Worm (Caenorhabditis elegans): ENCODE data around the gene clec-265.

The clec-265 gene

DNA sequence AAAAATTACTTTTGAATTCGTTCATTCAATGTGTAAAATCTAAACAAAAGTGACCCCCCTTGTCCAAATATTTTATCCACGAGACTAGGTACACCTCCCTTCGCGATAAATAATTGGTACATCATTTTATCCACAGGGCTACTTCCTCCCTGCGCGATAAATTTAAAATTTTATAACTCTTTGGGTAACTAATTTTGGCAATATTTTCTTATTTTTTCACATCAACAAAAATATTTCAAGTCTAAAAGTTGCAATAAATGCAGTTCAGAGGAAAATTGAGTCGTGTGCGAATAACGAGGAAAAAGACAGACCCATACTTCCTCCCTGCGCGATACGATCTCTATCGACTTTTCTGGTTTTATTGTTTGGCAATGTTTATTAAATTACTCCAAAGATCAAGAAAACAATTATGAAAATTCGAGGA, 34.6 kb upstream of the clec-265 start (continued):
- no peak for TF ChIP-seq B0019.2 (GFP tag; conservative IDR thresholded peaks at IDR 0.05)
- peak; percentile 34 for TF ChIP-seq snpc-1.1 (tag; optimal IDR thresholded peaks at IDR 0.05; ENCODE audit: insufficient read depth)
- TF ChIP-seq efl-1 (GFP tag; optimal IDR thresholded peaks at IDR 0.05), result no peak
- peak; percentile 99 for TF ChIP-seq ztf-26 (tag; optimal IDR thresholded peaks at IDR 0.05)
- no peak; the same call in 1 of the 2 replicates for TF ChIP-seq madf-8 (GFP tag; conservative IDR thresholded peaks at IDR 0.05)
- TF ChIP-seq him-1 (tag; optimal IDR thresholded peaks at IDR 0.05), result peak; percentile 10
- TF ChIP-seq nfya-2 (GFP tag; IDR thresholded peaks at IDR 0.05), result no peak
- TF ChIP-seq ceh-58 (GFP tag; IDR thresholded peaks at IDR 0.05), result 0 out of 2 replicates have a peak, but pooled peaks have one; percentile 75
- TF ChIP-seq pbrm-1 (GFP tag; IDR thresholded peaks at IDR 0.05), result peak; percentile 89
- peak; percentile 35 for TF ChIP-seq attf-5 (GFP tag; optimal IDR thresholded peaks at IDR 0.05)
- TF ChIP-seq ztf-18 (tag; optimal IDR thresholded peaks at IDR 0.05), result peak; percentile 70
- peak; percentile 100 for TF ChIP-seq lin-40 (tag; optimal IDR thresholded peaks at IDR 0.05)
- peak; percentile 35 for TF ChIP-seq rpc-1 (optimal IDR thresholded peaks at IDR 0.05)
- TF ChIP-seq rpc-1 (tag; optimal IDR thresholded peaks at IDR 0.05), result no peak
- peak; percentile 87 for TF ChIP-seq ceh-79 (tag; optimal IDR thresholded peaks at IDR 0.05)
- TF ChIP-seq unc-62 (GFP tag; optimal IDR thresholded peaks at IDR 0.05), result no peak
- no peak for TF ChIP-seq athp-1 (tag; optimal IDR thresholded peaks at IDR 0.05)
- peak; percentile 86 for TF ChIP-seq ztf-6 (GFP tag; IDR thresholded peaks at IDR 0.05)
- 0 out of 2 replicates have a peak, but pooled peaks have one; percentile 55 for TF ChIP-seq Y95B8A.8 (GFP tag; IDR thresholded peaks at IDR 0.05)
- TF ChIP-seq bed-2 (GFP tag; IDR thresholded peaks at IDR 0.05), result 0 out of 2 replicates have a peak, but pooled peaks have one; percentile 41
- TF ChIP-seq F55B11.4 (tag; optimal IDR thresholded peaks at IDR 0.05; ENCODE audit: borderline replicate concordance, insufficient read depth), result no peak
- peak; percentile 96 for TF ChIP-seq madf-10 (tag; optimal IDR thresholded peaks at IDR 0.05)
- peak; percentile 97 for TF ChIP-seq Y53G8AR.9 (GFP tag; conservative IDR thresholded peaks at IDR 0.05)
- TF ChIP-seq ZK185.1 (tag; optimal IDR thresholded peaks at IDR 0.05; ENCODE audit: poor library complexity, severe bottlenecking), result peak; percentile 99
- TF ChIP-seq hlh-26 (GFP tag; conservative IDR thresholded peaks at IDR 0.05), result no peak
- TF ChIP-seq lin-35 (GFP tag; optimal IDR thresholded peaks at IDR 0.05), result peak in 2 of 3 experiments; percentile 89 to 98
- no peak for TF ChIP-seq zim-3 (tag; optimal IDR thresholded peaks at IDR 0.05)
- TF ChIP-seq nhr-27 (tag; optimal IDR thresholded peaks at IDR 0.05), result peak; percentile 87
- no peak for TF ChIP-seq madf-6 (GFP tag; IDR thresholded peaks at IDR 0.05)
- TF ChIP-seq hlh-12 (tag; optimal IDR thresholded peaks at IDR 0.05), result no peak
- peak; percentile 97 for TF ChIP-seq rcor-1 (GFP tag; IDR thresholded peaks at IDR 0.05)
- no peak for TF ChIP-seq bed-1 (GFP tag; IDR thresholded peaks at IDR 0.05)
- peak; percentile 97 for TF ChIP-seq hmg-20 (GFP tag; IDR thresholded peaks at IDR 0.05)
- peak; percentile 65 for TF ChIP-seq snpc-3.4 (tag; optimal IDR thresholded peaks at IDR 0.05)
- TF ChIP-seq F49E8.2 (tag; optimal IDR thresholded peaks at IDR 0.05; ENCODE audit: insufficient read depth), result no peak
- peak; percentile 97 for TF ChIP-seq atf-7 (tag; optimal IDR thresholded peaks at IDR 0.05)
- peak; percentile 58; the same call in 1 of the 2 replicates for TF ChIP-seq ceh-40 (GFP tag; IDR thresholded peaks at IDR 0.05)
- peak; percentile 81 for TF ChIP-seq ets-4 (GFP tag; optimal IDR thresholded peaks at IDR 0.05)
- no peak for TF ChIP-seq Y79H2A.3 (GFP tag; conservative IDR thresholded peaks at IDR 0.05)
- TF ChIP-seq F23B12.7 (tag; optimal IDR thresholded peaks at IDR 0.05; ENCODE audit: insufficient read depth), result peak; percentile 96
- peak; percentile 85 for TF ChIP-seq lir-1 (GFP tag; conservative IDR thresholded peaks at IDR 0.05)
- no peak for TF ChIP-seq lsy-27 (tag; optimal IDR thresholded peaks at IDR 0.05; ENCODE audit: borderline replicate concordance, insufficient read depth)
- no peak for TF ChIP-seq T26A5.8 (tag; optimal IDR thresholded peaks at IDR 0.05)
- TF ChIP-seq hsf-1 (GFP tag; IDR thresholded peaks at IDR 0.05), result no peak
- TF ChIP-seq F33H1.4 (GFP tag; IDR thresholded peaks at IDR 0.05), result no peak
- TF ChIP-seq zfh-2 (GFP tag; conservative IDR thresholded peaks at IDR 0.05), result no peak
- peak; percentile 90 for TF ChIP-seq ztf-3 (GFP tag; optimal IDR thresholded peaks at IDR 0.05)
- TF ChIP-seq lsl-1 (GFP tag; optimal IDR thresholded peaks at IDR 0.05), result no peak

Data from whole organism, young adult.